Worm (Caenorhabditis elegans) whole organism, L1 larva: ENCODE measurements around the gene C03B1.10.

Source experiments
- Y116A8C.19 ChIP-seq: sonication (generic microtip); optimal IDR thresholded peaks from 2 replicates; lab custom pipeline; 2016; ENCODE audit warnings: missing compliant biosample characterization, missing genetic modification characterization, borderline replicate concordance
- aha-1 ChIP-seq: fragments of 150-350 bp; optimal IDR thresholded peaks from 2 replicates; lab custom pipeline; 2014; ENCODE audit warnings: missing biosample characterization, missing genetic modification characterization
- alr-1 ChIP-seq: fragments of 200-800 bp; sonication (Bioruptor generic); optimal IDR thresholded peaks from 2 replicates; lab custom pipeline; 2018; ENCODE audit warnings: borderline replicate concordance, mild to moderate bottlenecking, missing genetic modification characterization, missing compliant biosample characterization
- aly-2 ChIP-seq: fragments of 150-350 bp; optimal IDR thresholded peaks from 2 replicates; lab custom pipeline; 2014; ENCODE audit warnings: missing biosample characterization, missing genetic modification characterization
- ama-1 ChIP-seq: fragments of 150-350 bp; optimal IDR thresholded peaks from 2 replicates; lab custom pipeline; 2014
- ceh-82 ChIP-seq, 3 experiments: fragments of 150-350 bp in 1 of 3; sonication (generic microtip) in 2 of 3; optimal IDR thresholded peaks; 2 replicates each; lab custom pipeline; 2014 to 2017; ENCODE audit warnings: missing biosample characterization in 3 of 3, missing genetic modification characterization in 3 of 3
- ceh-88 ChIP-seq: fragments of 200-800 bp; sonication (Bioruptor generic); IDR thresholded peaks from 2 replicates; pipeline ENCODE4 v1.3.6; 2022; ENCODE audit warnings: missing genetic modification characterization, missing compliant biosample characterization
- ceh-90 ChIP-seq: sonication (generic microtip); optimal IDR thresholded peaks from 2 replicates; lab custom pipeline; 2016; ENCODE audit warnings: missing genetic modification characterization, missing compliant biosample characterization
- ces-1 ChIP-seq: fragments of 150-350 bp; optimal IDR thresholded peaks from 2 replicates; lab custom pipeline; 2014; ENCODE audit warnings: missing biosample characterization, missing genetic modification reagents, missing genetic modification characterization
- dsc-1 ChIP-seq: sonication (generic microtip); optimal IDR thresholded peaks from 2 replicates; lab custom pipeline; 2016; ENCODE audit warnings: mild to moderate bottlenecking, missing genetic modification characterization, missing compliant biosample characterization
- efl-1 ChIP-seq, 4 experiments: fragments of 150-350 bp; optimal IDR thresholded peaks in 3 of 4; peaks in 1 of 4; 1 replicate in 1 of 4; 2 replicates in 3 of 4; lab custom pipeline; 2014; ENCODE audit warnings: missing biosample characterization in 2 of 4, missing genetic modification characterization in 2 of 4, missing genetic modification reagents in 2 of 4
- efl-3 ChIP-seq: fragments of 200-800 bp; sonication (Bioruptor generic); optimal IDR thresholded peaks from 2 replicates; lab custom pipeline; 2018; ENCODE audit warnings: mild to moderate bottlenecking, missing genetic modification characterization, missing compliant biosample characterization
- ets-5 ChIP-seq: fragments of 200-800 bp; sonication (Bioruptor generic); IDR thresholded peaks from 2 replicates; pipeline ENCODE4 v1.3.6; 2022; ENCODE audit warnings: missing genetic modification characterization, missing compliant biosample characterization
- fkh-10 ChIP-seq: sonication (generic microtip); optimal IDR thresholded peaks from 2 replicates; lab custom pipeline; 2017; ENCODE audit warnings: missing biosample characterization, missing genetic modification reagents, missing genetic modification characterization
- fkh-8 ChIP-seq: sonication (generic microtip); optimal IDR thresholded peaks from 2 replicates; lab custom pipeline; 2016; ENCODE audit warnings: mild to moderate bottlenecking, missing genetic modification characterization, missing compliant biosample characterization
- fos-1 ChIP-seq: fragments of 150-350 bp; optimal IDR thresholded peaks from 2 replicates; lab custom pipeline; 2014; ENCODE audit warnings: missing biosample characterization, missing genetic modification characterization
- grh-1 ChIP-seq: fragments of 200-800 bp; sonication (Bioruptor generic); IDR thresholded peaks from 2 replicates; pipeline ENCODE4 v1.3.6; 2022; ENCODE audit warnings: missing genetic modification reagents, missing genetic modification characterization, missing compliant biosample characterization
- hlh-17 ChIP-seq: fragments of 200-800 bp; sonication (Bioruptor generic); optimal IDR thresholded peaks from 2 replicates; lab custom pipeline; 2018; ENCODE audit warnings: missing genetic modification characterization, mild to moderate bottlenecking, missing compliant biosample characterization, moderate library complexity, borderline replicate concordance
- irx-1 ChIP-seq: sonication (generic microtip); optimal IDR thresholded peaks from 2 replicates; lab custom pipeline; 2016; ENCODE audit warnings: missing genetic modification characterization, missing compliant biosample characterization
- isw-1 ChIP-seq: fragments of 200-800 bp; sonication (Bioruptor generic); IDR thresholded peaks from 2 replicates; pipeline ENCODE4 v1.3.6; 2022; ENCODE audit warnings: missing genetic modification characterization, missing compliant biosample characterization
- lin-14 ChIP-seq: fragments of 200-800 bp; sonication (Bioruptor generic); optimal IDR thresholded peaks from 2 replicates; lab custom pipeline; 2018; ENCODE audit warnings: mild to moderate bottlenecking, missing genetic modification characterization, moderate library complexity, missing compliant biosample characterization
- lin-35 ChIP-seq, 2 experiments: fragments of 150-350 bp; optimal IDR thresholded peaks; 2 replicates each; lab custom pipeline; 2014; ENCODE audit warnings: missing biosample characterization in 2 of 2, missing genetic modification characterization in 2 of 2, missing genetic modification reagents in 2 of 2
- lin-39 ChIP-seq: fragments of 150-350 bp; optimal IDR thresholded peaks from 2 replicates; lab custom pipeline; 2014; ENCODE audit warnings: missing biosample characterization, missing genetic modification reagents, missing genetic modification characterization
- mdl-1 ChIP-seq, 2 experiments: fragments of 150-350 bp; optimal IDR thresholded peaks; 2 replicates each; lab custom pipeline; 2014 to 2017; ENCODE audit warnings: missing biosample characterization in 2 of 2, missing genetic modification characterization in 2 of 2, inconsistent platforms in 1 of 2
- mef-2 ChIP-seq: fragments of 150-350 bp; optimal IDR thresholded peaks from 2 replicates; lab custom pipeline; 2014; ENCODE audit warnings: missing biosample characterization, missing genetic modification characterization
- nhr-11 ChIP-seq: fragments of 150-350 bp; optimal IDR thresholded peaks from 2 replicates; lab custom pipeline; 2014; ENCODE audit warnings: missing biosample characterization, missing genetic modification characterization
- nhr-12 ChIP-seq: sonication (generic microtip); optimal IDR thresholded peaks from 2 replicates; lab custom pipeline; 2017; ENCODE audit warnings: missing biosample characterization, missing genetic modification characterization
- nhr-19 ChIP-seq: fragments of 200-800 bp; sonication (Bioruptor generic); conservative IDR thresholded peaks from 2 replicates; pipeline ENCODE4 v1.3.6; 2022; ENCODE audit warnings: missing genetic modification characterization, missing compliant biosample characterization
- nhr-28 ChIP-seq: fragments of 150-350 bp; optimal IDR thresholded peaks from 2 replicates; lab custom pipeline; 2014; ENCODE audit warnings: missing biosample characterization, missing genetic modification characterization
- nhr-47 ChIP-seq: sonication (generic microtip); optimal IDR thresholded peaks from 2 replicates; lab custom pipeline; 2016; ENCODE audit warnings: mild to moderate bottlenecking, missing genetic modification characterization, moderate library complexity, missing compliant biosample characterization
- nhr-77 ChIP-seq: fragments of 150-350 bp; optimal IDR thresholded peaks from 2 replicates; lab custom pipeline; 2014; ENCODE audit warnings: missing biosample characterization, missing genetic modification characterization
- nhr-85 ChIP-seq: sonication (generic microtip); peaks from one replicate; lab custom pipeline; 2016; ENCODE audit warnings: missing genetic modification characterization, inconsistent platforms, missing compliant biosample characterization
- pax-3 ChIP-seq: fragments of 200-800 bp; sonication (Bioruptor generic); optimal IDR thresholded peaks from 2 replicates; lab custom pipeline; 2018; ENCODE audit warnings: mild to moderate bottlenecking, missing genetic modification characterization, moderate library complexity, missing compliant biosample characterization
- pqm-1 ChIP-seq: sonication (generic microtip); optimal IDR thresholded peaks from 3 replicates; lab custom pipeline; 2017; ENCODE audit warnings: missing biosample characterization, missing genetic modification characterization
- skn-1 ChIP-seq: fragments of 150-350 bp; optimal IDR thresholded peaks from 2 replicates; lab custom pipeline; 2014; ENCODE audit warnings: missing biosample characterization, missing genetic modification characterization
- snpc-4 ChIP-seq: fragments of 150-350 bp; optimal IDR thresholded peaks from 2 replicates; lab custom pipeline; 2014; ENCODE audit warnings: missing biosample characterization, missing genetic modification characterization
- sox-4 ChIP-seq: sonication (generic microtip); optimal IDR thresholded peaks from 2 replicates; lab custom pipeline; 2016; ENCODE audit warnings: missing genetic modification characterization, missing compliant biosample characterization
- sup-37 ChIP-seq: fragments of 200-800 bp; sonication (Bioruptor generic); optimal IDR thresholded peaks from 2 replicates; lab custom pipeline; 2018; ENCODE audit warnings: mild to moderate bottlenecking, missing genetic modification characterization, missing compliant biosample characterization
- swsn-7 ChIP-seq: sonication (generic microtip); optimal IDR thresholded peaks from 2 replicates; lab custom pipeline; 2016; ENCODE audit warnings: missing genetic modification characterization, missing compliant biosample characterization
- tbx-2 ChIP-seq: sonication (generic microtip); optimal IDR thresholded peaks from 2 replicates; lab custom pipeline; 2016; ENCODE audit warnings: missing genetic modification characterization, missing compliant biosample characterization
- unc-130 ChIP-seq: fragments of 150-350 bp; optimal IDR thresholded peaks from 2 replicates; lab custom pipeline; 2017; ENCODE audit warnings: missing biosample characterization, missing genetic modification characterization, inconsistent platforms
- unc-62 ChIP-seq: fragments of 150-350 bp; optimal IDR thresholded peaks from 2 replicates; lab custom pipeline; 2014; ENCODE audit warnings: missing biosample characterization, missing genetic modification reagents, missing genetic modification characterization
- unc-86 ChIP-seq: sonication (generic microtip); optimal IDR thresholded peaks from 2 replicates; lab custom pipeline; 2016; ENCODE audit warnings: missing genetic modification characterization, missing compliant biosample characterization
- vab-15 ChIP-seq: sonication (generic microtip); optimal IDR thresholded peaks from 2 replicates; lab custom pipeline; 2017; ENCODE audit warnings: missing genotype, mild to moderate bottlenecking, missing genetic modification characterization, missing compliant biosample characterization
- xbp-1 ChIP-seq: sonication (generic microtip); optimal IDR thresholded peaks from 2 replicates; lab custom pipeline; 2016; ENCODE audit warnings: missing genetic modification characterization, missing compliant biosample characterization
- ztf-11 ChIP-seq, 2 experiments: sonication (generic microtip); optimal IDR thresholded peaks; 2 replicates each; lab custom pipeline; 2016 to 2017; ENCODE audit warnings: missing genetic modification characterization in 2 of 2, missing biosample characterization in 1 of 2, missing compliant biosample characterization in 1 of 2

Gene C03B1.10

DNA sequence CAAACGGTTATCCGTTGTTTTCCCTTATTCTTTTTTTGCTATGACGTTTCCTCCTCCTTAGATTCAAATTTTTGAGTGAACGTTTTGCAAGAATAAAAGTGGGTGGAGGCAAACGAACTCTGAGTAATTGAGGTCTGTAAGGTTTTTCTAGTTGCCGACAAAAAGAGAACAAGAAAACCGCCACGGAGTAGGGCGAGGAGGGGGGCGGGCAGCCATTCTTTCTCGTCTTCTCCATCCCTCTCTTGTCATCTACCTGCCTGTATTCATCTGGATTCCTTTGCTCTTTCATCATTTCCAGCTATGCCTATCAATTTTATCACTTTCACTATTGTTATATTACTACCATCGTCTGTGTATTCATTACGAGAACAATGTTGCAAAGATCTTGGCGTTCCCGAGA is 27.5 kb upstream of the C03B1.10 start, which contains the start of gene igdb-3:
igdb-3 (plus strand) TSS at position 301 of the 400 bp plus-strand sequence.
- TF ChIP-seq hlh-17 (GFP tag; lab: Kevin White, UChicago) (no peak), nhr-11 (no peak), aha-1 (tag; lab: Kevin White, UChicago) (no peak), nhr-77 (tag; lab: Kevin White, UChicago) (no peak), nhr-47 (no peak), pqm-1 (tag; lab: Kevin White, UChicago) (no peak), mef-2 (tag; lab: Kevin White, UChicago) (no peak), ztf-11 (tag; optimal IDR thresholded peaks at IDR 0.05; lab: Kevin White, UChicago) (no peak), ceh-90 (no peak), lin-35 (GFP tag; optimal IDR thresholded peaks at IDR 0.05; lab: Kevin White, UChicago) (no peak), Y116A8C.19 (tag; lab: Kevin White, UChicago) (no peak), alr-1 (tag; lab: Kevin White, UChicago) (no peak), ets-5 (GFP tag; lab: Robert Waterston, UW) (no peak)

DNA sequence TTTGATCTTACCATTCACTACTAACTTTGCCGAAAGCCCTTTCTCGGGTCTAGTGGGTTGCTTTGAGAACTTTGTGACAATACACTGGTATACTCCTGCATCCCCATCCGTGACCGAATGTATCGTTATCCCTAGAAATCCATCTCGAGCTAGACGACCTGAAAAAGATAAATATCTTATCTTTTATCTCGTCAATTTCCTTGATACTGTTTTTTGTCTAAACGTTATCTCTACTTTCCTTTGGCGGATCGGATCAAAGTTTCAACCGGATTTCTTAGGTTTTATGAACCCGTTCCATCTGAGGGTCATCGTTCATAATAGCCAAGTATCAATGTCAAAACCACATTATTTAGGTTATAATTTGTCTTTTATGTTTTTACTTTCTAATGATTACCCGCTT is 26.9 kb upstream of the C03B1.10 start:
- TF ChIP-seq efl-1 (optimal IDR thresholded peaks at IDR 0.05; lab: Kevin White, UChicago) (no peak), efl-1 (GFP tag; optimal IDR thresholded peaks at IDR 0.05 in 1 of 2; lab: Kevin White, UChicago) (peak in 1 of 2 experiments; percentile 19), nhr-12 (no peak)

DNA sequence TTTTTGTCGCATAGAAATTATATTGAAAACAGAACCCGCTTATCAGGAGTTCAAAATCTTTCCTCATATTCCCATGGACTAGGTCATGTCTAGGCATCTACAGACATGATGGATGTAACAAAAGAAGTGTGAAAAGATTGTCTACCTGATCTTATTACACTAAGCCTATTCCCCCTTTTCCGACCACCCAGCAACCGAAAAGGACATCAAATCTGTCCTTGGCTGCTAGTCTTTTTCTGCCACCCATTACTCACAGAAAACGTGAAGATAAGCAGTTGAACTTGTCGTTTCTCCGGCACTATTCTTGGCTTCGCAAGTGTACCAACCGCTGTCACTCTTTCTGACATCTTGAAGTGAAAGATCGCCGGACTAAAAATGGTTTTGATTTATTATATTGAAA is 25.3 kb upstream of the C03B1.10 start:
- TF ChIP-seq nhr-19 (GFP tag; lab: Robert Waterston, UW) (no peak), lin-14 (GFP tag; lab: Kevin White, UChicago) (peak; percentile 19), ceh-90 (no peak), vab-15 (no peak), nhr-85 (tag; lab: Kevin White, UChicago) (peak; percentile 77)

DNA sequence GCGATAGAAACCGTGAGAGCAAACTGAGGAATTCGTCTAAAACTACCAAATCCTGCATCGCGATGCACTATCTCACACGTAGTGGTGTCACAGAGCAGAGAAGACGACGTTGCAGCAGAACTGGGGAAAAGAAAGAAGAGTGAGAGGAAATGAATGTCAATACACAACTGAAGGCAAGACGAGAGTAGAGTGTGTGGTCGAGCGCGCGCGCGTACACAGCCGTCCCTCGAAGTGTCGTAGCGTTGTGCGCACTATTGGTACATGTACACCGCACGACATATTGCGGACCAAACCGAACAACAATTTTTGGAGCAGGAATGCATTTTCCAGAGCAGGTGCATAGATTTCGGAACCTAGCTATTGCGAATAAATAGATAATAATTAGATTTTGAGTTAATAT is 20.7 kb upstream of the C03B1.10 start:
- peak; percentile 48 for TF ChIP-seq fos-1 (tag; lab: Kevin White, UChicago)
- TF ChIP-seq grh-1 = no peak
- peak; percentile 68 for TF ChIP-seq nhr-47
- peak; percentile 29 to 47 for TF ChIP-seq efl-1 (optimal IDR thresholded peaks at IDR 0.05; lab: Kevin White, UChicago)
- peak; percentile 53 to 60 for TF ChIP-seq efl-1 (GFP tag; optimal IDR thresholded peaks at IDR 0.05 in 1 of 2; lab: Kevin White, UChicago)
- peak; percentile 46 for TF ChIP-seq sup-37 (GFP tag; lab: Kevin White, UChicago)
- TF ChIP-seq irx-1 (tag; lab: Kevin White, UChicago) = peak; percentile 23
- peak; percentile 47 for TF ChIP-seq unc-86 (tag; lab: Kevin White, UChicago)
- TF ChIP-seq xbp-1 (tag; lab: Kevin White, UChicago) = peak; percentile 72
- TF ChIP-seq unc-62 (GFP tag; lab: Kevin White, UChicago) = no peak
- TF ChIP-seq efl-3 (GFP tag; lab: Kevin White, UChicago) = no peak
- no peak for TF ChIP-seq ces-1 (GFP tag; lab: Kevin White, UChicago)
- no peak for TF ChIP-seq aha-1 (tag; lab: Kevin White, UChicago)
- peak; percentile 61 for TF ChIP-seq swsn-7 (tag; lab: Kevin White, UChicago)
- no peak for TF ChIP-seq nhr-28 (tag; lab: Kevin White, UChicago)
- no peak for TF ChIP-seq ama-1 (lab: Kevin White, UChicago)
- no peak for TF ChIP-seq aly-2
- peak; percentile 30 for TF ChIP-seq dsc-1 (tag; lab: Kevin White, UChicago)
- TF ChIP-seq Y116A8C.19 (tag; lab: Kevin White, UChicago) = no peak
- TF ChIP-seq lin-35 (GFP tag; optimal IDR thresholded peaks at IDR 0.05; lab: Kevin White, UChicago) = peak; percentile 61 to 72
- TF ChIP-seq ceh-88 = no peak
- no peak for TF ChIP-seq sox-4
- TF ChIP-seq skn-1 (tag; lab: Kevin White, UChicago) = peak; percentile 61
- peak; percentile 40 for TF ChIP-seq nhr-19 (GFP tag; lab: Robert Waterston, UW)
- TF ChIP-seq ceh-82 (tag; optimal IDR thresholded peaks at IDR 0.05; lab: Kevin White, UChicago) = peak; percentile 27 to 80 (median 50)
- TF ChIP-seq tbx-2 (tag; lab: Kevin White, UChicago) = peak; percentile 58
- TF ChIP-seq isw-1 = no peak; the same call in 1 of the 2 replicates
- peak in 1 of 2 experiments; percentile 49 for TF ChIP-seq mdl-1 (tag; optimal IDR thresholded peaks at IDR 0.05; lab: Kevin White, UChicago)
- TF ChIP-seq snpc-4 = no peak
- TF ChIP-seq lin-39 (tag; lab: Kevin White, UChicago) = no peak
- TF ChIP-seq lin-14 (GFP tag; lab: Kevin White, UChicago) = peak; percentile 91
- peak; percentile 85 for TF ChIP-seq fkh-8
- TF ChIP-seq fkh-10 = peak; percentile 20
- peak; percentile 31 for TF ChIP-seq unc-130
- TF ChIP-seq ets-5 (GFP tag; lab: Robert Waterston, UW) = no peak
- TF ChIP-seq pax-3 (tag; lab: Kevin White, UChicago) = no peak
